Fruit fly (Drosophila melanogaster): ENCODE results near the gene Eig71Eh.
A peak's percentile ranks its signal among the peaks of the same experiment; 100 is the strongest.

- TF ChIP-seq CG8478 (optimal IDR thresholded peaks at IDR 0.05) (no peak), CTCF (optimal IDR thresholded peaks at IDR 0.05) (peak in 1 of 2 experiments; percentile 22)
Observed at dm6 chr3L:15636978-15637377, 22.3 kb downstream of the Eig71Eh start.
